Fruit fly (Drosophila melanogaster): Measurements from ENCODE around the gene CG31266.

Gene CG31266

dm6 chr3R:17085029-17085807 is 47.2 kb upstream of the CG31266 start, which contains the start of gene GckIII (continued):
- TF ChIP-seq nerfin-2 (GFP tag; IDR thresholded peaks at IDR 0.05; ENCODE audit: partially characterized antibody): peak; percentile 57
- TF ChIP-seq NfI (GFP tag; optimal IDR thresholded peaks at IDR 0.05): no peak
- TF ChIP-seq HHEX (GFP tag; optimal IDR thresholded peaks at IDR 0.05): no peak
- TF ChIP-seq exex (tag; optimal IDR thresholded peaks at IDR 0.05): no peak
- peak; percentile 2 for TF ChIP-seq CG10979 (tag; optimal IDR thresholded peaks at IDR 0.05)
- no peak for TF ChIP-seq pita (GFP tag; optimal IDR thresholded peaks at IDR 0.05)
- peak; percentile 74; the same call in 1 of the 4 replicates for TF ChIP-seq chinmo (GFP tag; IDR thresholded peaks at IDR 0.05; ENCODE audit: partially characterized antibody)
- no peak for TF ChIP-seq ab (GFP tag; optimal IDR thresholded peaks at IDR 0.05)
- no peak for TF ChIP-seq al (GFP tag; IDR thresholded peaks at IDR 0.05)
- peak; percentile 74 for TF ChIP-seq BEAF-32 (GFP tag; optimal IDR thresholded peaks at IDR 0.05)
- TF ChIP-seq CG10959 (GFP tag; IDR thresholded peaks at IDR 0.05): no peak
- no peak for TF ChIP-seq Spps (tag; optimal IDR thresholded peaks at IDR 0.05)
- peak; percentile 42 for TF ChIP-seq CG2712 (tag; optimal IDR thresholded peaks at IDR 0.05)
- TF ChIP-seq twi (tag; optimal IDR thresholded peaks at IDR 0.05): no peak
- peak; percentile 82 for TF ChIP-seq HLH4C (GFP tag; IDR thresholded peaks at IDR 0.05; ENCODE audit: partially characterized antibody)
- TF ChIP-seq aop (GFP tag; IDR thresholded peaks at IDR 0.05): no peak
- TF ChIP-seq Dad (GFP tag; optimal IDR thresholded peaks at IDR 0.05): no peak
- TF ChIP-seq hbn (GFP tag; IDR thresholded peaks at IDR 0.05; ENCODE audit: partially characterized antibody): peak; percentile 52
- TF ChIP-seq Hr3 (GFP tag; optimal IDR thresholded peaks at IDR 0.05): no peak
- no peak for TF ChIP-seq gce (GFP tag; IDR thresholded peaks at IDR 0.05)
- TF ChIP-seq CG3163 (GFP tag; optimal IDR thresholded peaks at IDR 0.05): no peak
- peak; percentile 91 for TF ChIP-seq unc-4 (GFP tag; IDR thresholded peaks at IDR 0.05; ENCODE audit: partially characterized antibody)
- TF ChIP-seq CG7271 (tag; optimal IDR thresholded peaks at IDR 0.05): no peak
- TF ChIP-seq HLHmδ (GFP tag; optimal IDR thresholded peaks at IDR 0.05): no peak
- no peak for TF ChIP-seq Dip3 (GFP tag; optimal IDR thresholded peaks at IDR 0.05)
- TF ChIP-seq pan (optimal IDR thresholded peaks at IDR 0.05): no peak
- TF ChIP-seq pan (GFP tag; optimal IDR thresholded peaks at IDR 0.05 in 1 of 2, IDR thresholded peaks at IDR 0.05 in 1 of 2): no peak
- TF ChIP-seq sens (GFP tag): peak; percentile 82
- peak; percentile 83; the same call in 2 of the 3 replicates for TF ChIP-seq CG11560 (tag; IDR thresholded peaks at IDR 0.05)
- no peak for TF ChIP-seq nerfin-1 (tag; optimal IDR thresholded peaks at IDR 0.05)
- TF ChIP-seq HmgZ (tag; optimal IDR thresholded peaks at IDR 0.05): no peak
- TF ChIP-seq pho (GFP tag; optimal IDR thresholded peaks at IDR 0.05): no peak
- no peak for TF ChIP-seq tx (GFP tag; optimal IDR thresholded peaks at IDR 0.05)
- TF ChIP-seq vnd (GFP tag; IDR thresholded peaks at IDR 0.05; ENCODE audit: partially characterized antibody): peak; percentile 66
- no peak for TF ChIP-seq gsb-n (tag; optimal IDR thresholded peaks at IDR 0.05)
- peak; percentile 81 for TF ChIP-seq sna (GFP tag; IDR thresholded peaks at IDR 0.05; ENCODE audit: partially characterized antibody)
- no peak for TF ChIP-seq Elba2 (GFP tag; optimal IDR thresholded peaks at IDR 0.05)
- peak; percentile 17 for TF ChIP-seq CG17359 (tag; optimal IDR thresholded peaks at IDR 0.05)
- no peak for TF ChIP-seq ems (GFP tag; optimal IDR thresholded peaks at IDR 0.05)
- TF ChIP-seq zen2 (GFP tag; IDR thresholded peaks at IDR 0.05; ENCODE audit: partially characterized antibody): peak; percentile 89
- TF ChIP-seq grn (GFP tag; optimal IDR thresholded peaks at IDR 0.05): peak; percentile 86
- TF ChIP-seq crp (GFP tag; optimal IDR thresholded peaks at IDR 0.05): peak in 1 of 2 experiments; percentile 79
- TF ChIP-seq CrebB (tag; optimal IDR thresholded peaks at IDR 0.05): no peak
- no peak for TF ChIP-seq CG4730 (GFP tag; IDR thresholded peaks at IDR 0.05)
- no peak for TF ChIP-seq schlank (tag; optimal IDR thresholded peaks at IDR 0.05)
- peak; percentile 5 for TF ChIP-seq Sry-β (GFP tag; optimal IDR thresholded peaks at IDR 0.05)
- TF ChIP-seq Lpt (GFP tag; optimal IDR thresholded peaks at IDR 0.05): no peak
- TF ChIP-seq CG11723 (GFP tag; optimal IDR thresholded peaks at IDR 0.05): no peak
- peak; percentile 12 for TF ChIP-seq Xrp1 (GFP tag; IDR thresholded peaks at IDR 0.05)
